Worm (Caenorhabditis elegans) whole organism, L4/young adult: ENCODE data around the gene irld-49.

Experiments
- W03F9.2 ChIP-seq: fragments of 150-350 bp; optimal IDR thresholded peaks from 2 replicates; lab custom pipeline; 2014; ENCODE audit warnings: missing biosample characterization, missing genetic modification characterization
- dao-5 ChIP-seq: sonication (generic microtip); optimal IDR thresholded peaks from 2 replicates; lab custom pipeline; 2016; ENCODE audit warnings: missing genotype, missing genetic modification characterization, moderate library complexity, missing compliant biosample characterization
- him-1 ChIP-seq: sonication (generic microtip); optimal IDR thresholded peaks from 2 replicates; lab custom pipeline; 2016; ENCODE audit warnings: missing genotype, missing genetic modification reagents, missing genetic modification characterization, missing compliant biosample characterization

DNA sequence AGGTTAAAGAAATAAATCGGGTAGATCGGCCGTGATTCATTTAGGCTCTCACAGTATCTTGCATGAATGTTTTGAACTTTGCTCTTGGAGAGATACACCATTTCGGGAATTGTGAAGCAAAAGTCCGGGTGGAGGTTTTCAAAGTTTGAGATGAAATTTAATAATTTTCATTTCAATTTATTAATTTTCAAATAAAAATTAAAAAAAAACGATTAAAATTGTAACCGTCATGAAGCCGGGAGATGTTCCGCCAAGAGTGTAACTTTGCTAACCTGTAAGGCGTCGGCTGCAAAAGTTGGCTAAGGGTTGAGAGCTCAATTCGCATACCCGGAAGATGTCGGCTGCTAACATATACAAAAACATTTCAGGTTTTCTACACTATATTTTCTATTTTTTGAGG, 9.6 kb upstream of the irld-49 start, which contains the start of gene irld-67:
- TF ChIP-seq him-1 (tag; lab: Kevin White, UChicago), result no peak
- no peak for TF ChIP-seq W03F9.2
- no peak for TF ChIP-seq dao-5
